Fruit fly (Drosophila melanogaster) whole organism, pupa: Measurements from ENCODE around the gene ETHR.

Experiments
- CG10348 ChIP-seq: fragments of 200-800 bp; sonication (Bioruptor generic); IDR thresholded peaks from 2 replicates; pipeline ENCODE4 v1.3.6; 2022; ENCODE audit warnings: missing biosample characterization, missing genetic modification characterization
- CG12605 ChIP-seq: fragments of 200-800 bp; sonication (Bioruptor generic); IDR thresholded peaks from 2 replicates; pipeline ENCODE4 v1.3.6; 2022; ENCODE audit warnings: missing biosample characterization, missing genetic modification characterization
- CG13204 ChIP-seq: fragments of 200-800 bp; sonication (Bioruptor generic); optimal IDR thresholded peaks from 2 replicates; lab custom pipeline; 2018; ENCODE audit warnings: missing biosample characterization, mild to moderate bottlenecking, missing genetic modification characterization, moderate library complexity
- CG14655 ChIP-seq: fragments of 200-800 bp; sonication (Bioruptor generic); optimal IDR thresholded peaks from 3 replicates; lab custom pipeline; 2017; ENCODE audit warnings: mild to moderate bottlenecking, missing biosample characterization, missing genetic modification reagents, missing genetic modification characterization
- CG15710 ChIP-seq: fragments of 200-800 bp; sonication (Bioruptor generic); optimal IDR thresholded peaks from 2 replicates; lab custom pipeline; 2018; ENCODE audit warnings: missing biosample characterization, mild to moderate bottlenecking, missing genetic modification characterization, moderate library complexity
- CG17806 ChIP-seq: fragments of 200-800 bp; sonication (Bioruptor generic); optimal IDR thresholded peaks from 2 replicates; lab custom pipeline; 2018; ENCODE audit warnings: missing biosample characterization, mild to moderate bottlenecking, missing genetic modification characterization, moderate library complexity
- CG32121 ChIP-seq: fragments of 200-800 bp; sonication (Bioruptor generic); IDR thresholded peaks from 2 replicates; pipeline ENCODE4 v1.3.6; 2022; ENCODE audit warnings: missing biosample characterization, missing genetic modification characterization
- CG34367 ChIP-seq: fragments of 200-800 bp; sonication (Bioruptor generic); optimal IDR thresholded peaks from 2 replicates; lab custom pipeline; 2018; ENCODE audit warnings: missing biosample characterization, mild to moderate bottlenecking, missing genetic modification characterization
- CG4496 ChIP-seq: fragments of 200-800 bp; sonication (Bioruptor generic); IDR thresholded peaks from 3 replicates; pipeline ENCODE4 v1.3.6; 2022; ENCODE audit warnings: missing biosample characterization, missing genetic modification characterization
- CG8159 ChIP-seq: fragments of 200-800 bp; sonication (Bioruptor generic); optimal IDR thresholded peaks from 3 replicates; lab custom pipeline; 2018; ENCODE audit warnings: missing biosample characterization, mild to moderate bottlenecking, missing genetic modification characterization, moderate library complexity
- CG8301 ChIP-seq: fragments of 200-800 bp; sonication (Bioruptor generic); optimal IDR thresholded peaks from 2 replicates; lab custom pipeline; 2018; ENCODE audit warnings: missing biosample characterization, mild to moderate bottlenecking, missing genetic modification characterization
- CG9948 ChIP-seq: fragments of 200-800 bp; sonication (Bioruptor generic); optimal IDR thresholded peaks from 2 replicates; lab custom pipeline; 2018; ENCODE audit warnings: missing biosample characterization, mild to moderate bottlenecking, missing genetic modification characterization, moderate library complexity
- D1 ChIP-seq: fragments of 200-800 bp; sonication (Bioruptor generic); optimal IDR thresholded peaks from 2 replicates; lab custom pipeline; 2018; ENCODE audit warnings: missing biosample characterization, mild to moderate bottlenecking, missing genetic modification characterization, moderate library complexity
- EcR ChIP-seq: fragments of 200-800 bp; sonication (Bioruptor generic); optimal IDR thresholded peaks from 3 replicates; lab custom pipeline; 2019; ENCODE audit warnings: missing biosample characterization, missing genetic modification characterization, mild to moderate bottlenecking, moderate library complexity, missing genetic modification reagents
- Ets98B ChIP-seq: fragments of 200-800 bp; sonication (Bioruptor generic); IDR thresholded peaks from 2 replicates; pipeline ENCODE4 v1.3.6; 2022; ENCODE audit warnings: missing biosample characterization, missing genetic modification characterization
- Pif1A ChIP-seq: fragments of 200-800 bp; sonication (Bioruptor generic); optimal IDR thresholded peaks from 3 replicates; lab custom pipeline; 2016; ENCODE audit warnings: missing biosample characterization, missing genetic modification characterization
- Pif1B ChIP-seq: fragments of 200-800 bp; sonication (Bioruptor generic); optimal IDR thresholded peaks from 3 replicates; lab custom pipeline; 2016; ENCODE audit warnings: missing biosample characterization, missing genetic modification characterization
- Snoo ChIP-seq: fragments of 200-800 bp; sonication (Bioruptor generic); optimal IDR thresholded peaks from 3 replicates; lab custom pipeline; 2017; ENCODE audit warnings: missing biosample characterization, mild to moderate bottlenecking, missing genetic modification characterization, inconsistent platforms
- fd96Ca ChIP-seq: fragments of 200-800 bp; sonication (Bioruptor generic); IDR thresholded peaks from 3 replicates; pipeline ENCODE4 v1.3.6; 2022; ENCODE audit warnings: missing biosample characterization, missing genetic modification characterization
- gl ChIP-seq: fragments of 200-800 bp; sonication (Bioruptor generic); optimal IDR thresholded peaks from 2 replicates; lab custom pipeline; 2018; ENCODE audit warnings: missing biosample characterization, mild to moderate bottlenecking, missing genetic modification characterization
- rn ChIP-seq: fragments of 200-800 bp; sonication (Bioruptor generic); IDR thresholded peaks from 2 replicates; pipeline ENCODE4 v1.3.6; 2022; ENCODE audit warnings: missing biosample characterization, missing genetic modification characterization

ETHR gene

DNA sequence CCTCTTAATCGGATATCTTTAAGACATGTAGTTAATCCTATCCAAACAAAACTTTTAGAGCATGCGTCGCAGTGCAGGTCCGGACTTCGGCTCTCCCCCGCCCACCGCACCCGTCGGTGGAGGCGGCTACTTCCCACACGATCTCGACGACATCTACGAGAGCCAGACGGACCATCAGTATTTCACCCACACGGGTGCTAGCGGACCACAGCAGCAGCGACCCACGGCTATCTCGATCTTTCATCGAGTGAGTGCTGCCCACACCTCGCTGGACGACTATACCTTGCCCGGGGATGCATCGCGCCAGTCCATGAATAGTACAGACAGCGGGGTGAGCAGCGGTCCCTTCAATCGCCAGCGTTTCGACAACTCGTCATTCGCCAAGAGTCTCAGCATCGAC is 45.2 kb upstream of the ETHR start:
- TF ChIP-seq CG10348 (GFP tag; lab: Robert Waterston, UW) (no peak), CG13204 (GFP tag; lab: Kevin White, UChicago) (no peak), EcR (GFP tag; lab: Kevin White, UChicago) (no peak), CG4496 (no peak), CG32121 (no peak), CG14655 (GFP tag; lab: Kevin White, UChicago) (no peak), Pif1A (GFP tag; lab: Kevin White, UChicago) (no peak), CG9948 (no peak), CG12605 (GFP tag; lab: Robert Waterston, UW) (no peak), CG15710 (tag; lab: Kevin White, UChicago) (no peak)

- TF ChIP-seq CG14655 (GFP tag; lab: Kevin White, UChicago) (peak; percentile 0), gl (no peak), Snoo (tag; lab: Kevin White, UChicago) (no peak), fd96Ca (GFP tag; lab: Robert Waterston, UW) (no peak), CG12605 (GFP tag; lab: Robert Waterston, UW) (no peak), CG13204 (GFP tag; lab: Kevin White, UChicago) (no peak), Pif1B (no peak), EcR (GFP tag; lab: Kevin White, UChicago) (peak; percentile 17), CG17806 (tag; lab: Kevin White, UChicago) (no peak), CG10348 (GFP tag; lab: Robert Waterston, UW) (no peak), CG4496 (peak; percentile 25; the same call in 1 of the 3 replicates), Pif1A (GFP tag; lab: Kevin White, UChicago) (no peak)
Measured at dm6 chr3R:21203135-21203534, 43.7 kb upstream of the ETHR start.

- TF ChIP-seq EcR (GFP tag; lab: Kevin White, UChicago): no peak
- peak; percentile 44; the same call in 1 of the 2 replicates for TF ChIP-seq Ets98B
- TF ChIP-seq fd96Ca (GFP tag; lab: Robert Waterston, UW): no peak
- TF ChIP-seq CG8301 (tag; lab: Kevin White, UChicago): no peak
- TF ChIP-seq CG4496: no peak
- peak; percentile 61 for TF ChIP-seq CG12605 (GFP tag; lab: Robert Waterston, UW)
- TF ChIP-seq CG14655 (GFP tag; lab: Kevin White, UChicago): no peak
- TF ChIP-seq rn: no peak
Measured at dm6 chr3R:21203660-21204499, 42.9 kb upstream of the ETHR start.

DNA sequence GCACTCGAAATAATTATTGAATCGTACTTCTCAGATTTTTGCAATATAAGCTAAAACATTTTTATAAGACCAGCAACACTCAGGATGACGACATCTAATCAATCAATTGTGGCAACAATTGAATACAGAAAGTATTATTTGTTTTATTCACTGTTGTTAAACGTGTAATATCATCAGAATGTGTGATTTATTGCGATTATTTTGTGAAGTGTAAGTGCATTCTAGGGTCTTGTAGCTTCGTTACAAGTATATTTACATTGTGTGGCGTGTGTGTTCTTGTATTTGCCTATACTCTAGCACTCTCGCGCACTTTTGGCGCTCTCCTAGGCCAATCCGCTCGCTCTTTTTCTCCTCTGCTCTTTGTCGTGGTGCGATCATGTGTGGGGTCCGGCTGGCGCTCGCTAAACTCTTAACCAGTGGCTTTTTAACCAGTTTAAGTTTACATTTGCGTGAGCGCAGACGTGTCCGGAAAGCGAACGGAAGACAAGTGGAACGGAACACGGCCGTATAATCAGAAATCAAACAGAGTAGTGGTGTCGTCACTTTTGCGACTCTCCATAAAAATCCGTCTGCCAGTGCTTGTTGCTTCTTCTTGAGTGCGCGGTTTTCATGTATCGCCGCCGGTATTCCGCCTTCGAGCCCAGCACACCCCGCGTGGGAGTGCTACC is 42.2 kb upstream of the ETHR start:
- TF ChIP-seq CG8301 (tag; lab: Kevin White, UChicago): peak; percentile 97
- peak; percentile 92 for TF ChIP-seq D1 (tag; lab: Kevin White, UChicago)
- peak; percentile 93 for TF ChIP-seq Pif1A (GFP tag; lab: Kevin White, UChicago)
- TF ChIP-seq CG13204 (GFP tag; lab: Kevin White, UChicago): no peak
- peak; percentile 65 for TF ChIP-seq Snoo (tag; lab: Kevin White, UChicago)
- peak; percentile 97 for TF ChIP-seq CG14655 (GFP tag; lab: Kevin White, UChicago)
- peak; percentile 98 for TF ChIP-seq CG8159 (tag; lab: Kevin White, UChicago)
- TF ChIP-seq CG34367 (tag; lab: Kevin White, UChicago): peak; percentile 90
- peak; percentile 90 for TF ChIP-seq Pif1B
- peak; percentile 79 for TF ChIP-seq gl
- TF ChIP-seq Ets98B: peak; percentile 91
- peak; percentile 78 for TF ChIP-seq rn
- peak; percentile 91 for TF ChIP-seq CG9948
- TF ChIP-seq EcR (GFP tag; lab: Kevin White, UChicago): peak; percentile 66
- TF ChIP-seq CG32121: peak; percentile 93
- TF ChIP-seq CG10348 (GFP tag; lab: Robert Waterston, UW): peak; percentile 73; the same call in 1 of the 2 replicates
- peak; percentile 91 for TF ChIP-seq CG4496
- peak; percentile 86 for TF ChIP-seq fd96Ca (GFP tag; lab: Robert Waterston, UW)
- peak; percentile 92 for TF ChIP-seq CG15710 (tag; lab: Kevin White, UChicago)
- TF ChIP-seq CG12605 (GFP tag; lab: Robert Waterston, UW): peak; percentile 73
- TF ChIP-seq CG17806 (tag; lab: Kevin White, UChicago): peak; percentile 92
- TF ChIP-seq, all 21 proteins: peak for 20

dm6 chr3R:21205680-21206326 is 41.0 kb upstream of the ETHR start:
- peak; percentile 70 for TF ChIP-seq CG15710 (tag; lab: Kevin White, UChicago)
- TF ChIP-seq Pif1B: peak; percentile 47
- TF ChIP-seq CG34367 (tag; lab: Kevin White, UChicago): peak; percentile 51
- peak; percentile 70 for TF ChIP-seq CG12605 (GFP tag; lab: Robert Waterston, UW)
- TF ChIP-seq CG17806 (tag; lab: Kevin White, UChicago): peak; percentile 73
- peak; percentile 99 for TF ChIP-seq CG13204 (GFP tag; lab: Kevin White, UChicago)
- peak; percentile 80 for TF ChIP-seq CG32121
- no peak for TF ChIP-seq gl
- TF ChIP-seq CG14655 (GFP tag; lab: Kevin White, UChicago): peak; percentile 92
- TF ChIP-seq D1 (tag; lab: Kevin White, UChicago): no peak
- peak; percentile 90 for TF ChIP-seq CG4496
- peak; percentile 69 for TF ChIP-seq CG9948
- peak; percentile 81 for TF ChIP-seq rn
- TF ChIP-seq CG10348 (GFP tag; lab: Robert Waterston, UW): peak; percentile 50; the same call in 1 of the 2 replicates
- peak; percentile 86 for TF ChIP-seq Ets98B
- TF ChIP-seq CG8301 (tag; lab: Kevin White, UChicago): peak; percentile 85
- peak; percentile 17 for TF ChIP-seq Snoo (tag; lab: Kevin White, UChicago)
- peak; percentile 99 for TF ChIP-seq EcR (GFP tag; lab: Kevin White, UChicago)
- TF ChIP-seq Pif1A (GFP tag; lab: Kevin White, UChicago): peak; percentile 83
- no peak for TF ChIP-seq CG8159 (tag; lab: Kevin White, UChicago)
- peak; percentile 95 for TF ChIP-seq fd96Ca (GFP tag; lab: Robert Waterston, UW)
